Worm (Caenorhabditis elegans) whole organism, L3 larva: ENCODE data around the gene glb-32.

Experiments used
- aly-2 ChIP-seq: fragments of 150-350 bp; optimal IDR thresholded peaks from 2 replicates; lab custom pipeline; 2014; ENCODE audit warnings: missing biosample characterization, missing genetic modification characterization
- ama-1 ChIP-seq: fragments of 150-350 bp; optimal IDR thresholded peaks from 2 replicates; lab custom pipeline; 2018
- ceh-16 ChIP-seq: sonication (generic microtip); optimal IDR thresholded peaks from 2 replicates; lab custom pipeline; 2017; ENCODE audit warnings: missing biosample characterization, missing genetic modification characterization
- ceh-28 ChIP-seq: fragments of 150-350 bp; optimal IDR thresholded peaks from 2 replicates; lab custom pipeline; 2014; ENCODE audit warnings: missing biosample characterization, missing genetic modification reagents, missing genetic modification characterization
- ceh-82 ChIP-seq: fragments of 150-350 bp; optimal IDR thresholded peaks from 2 replicates; lab custom pipeline; 2014; ENCODE audit warnings: missing biosample characterization, missing genetic modification characterization
- ceh-9 ChIP-seq: sonication (generic microtip); optimal IDR thresholded peaks from 2 replicates; lab custom pipeline; 2018; ENCODE audit warnings: missing biosample characterization, missing genetic modification characterization
- daf-12 ChIP-seq: fragments of 150-350 bp; optimal IDR thresholded peaks from 2 replicates; lab custom pipeline; 2014; ENCODE audit warnings: missing biosample characterization, missing genetic modification reagents, missing genetic modification characterization
- egl-27 ChIP-seq: sonication (generic microtip); optimal IDR thresholded peaks from 4 replicates; lab custom pipeline; 2017; ENCODE audit warnings: missing biosample characterization, missing genetic modification reagents, missing genetic modification characterization
- elt-1 ChIP-seq: fragments of 150-350 bp; optimal IDR thresholded peaks from 2 replicates; lab custom pipeline; 2014; ENCODE audit warnings: missing biosample characterization, missing genetic modification characterization
- elt-2 ChIP-seq: sonication (generic microtip); optimal IDR thresholded peaks from 2 replicates; lab custom pipeline; 2016; ENCODE audit warnings: missing genetic modification reagents, mild to moderate bottlenecking, missing genetic modification characterization, missing compliant biosample characterization
- eor-1 ChIP-seq, 2 experiments: fragments of 150-350 bp; optimal IDR thresholded peaks; 2 replicates each; lab custom pipeline; 2014 to 2018; ENCODE audit warnings: missing biosample characterization in 2 of 2, missing genetic modification characterization in 2 of 2
- fkh-10 ChIP-seq: sonication (generic microtip); optimal IDR thresholded peaks from 2 replicates; lab custom pipeline; 2017; ENCODE audit warnings: missing biosample characterization, missing genetic modification reagents, missing genetic modification characterization
- hmg-11 ChIP-seq: sonication (generic microtip); optimal IDR thresholded peaks from 2 replicates; lab custom pipeline; 2016; ENCODE audit warnings: missing genetic modification characterization, missing compliant biosample characterization
- jun-1 ChIP-seq: fragments of 150-350 bp; optimal IDR thresholded peaks from 2 replicates; lab custom pipeline; 2014; ENCODE audit warnings: missing biosample characterization, missing genetic modification reagents, missing genetic modification characterization
- lin-15B ChIP-seq: fragments of 150-350 bp; optimal IDR thresholded peaks from 2 replicates; lab custom pipeline; 2014; ENCODE audit warnings: missing biosample characterization, missing genetic modification characterization
- lin-39 ChIP-seq: fragments of 150-350 bp; optimal IDR thresholded peaks from 2 replicates; lab custom pipeline; 2018; ENCODE audit warnings: missing biosample characterization, missing genetic modification reagents, missing genetic modification characterization
- lsy-12 ChIP-seq: sonication (generic microtip); optimal IDR thresholded peaks from 2 replicates; lab custom pipeline; 2016; ENCODE audit warnings: mild to moderate bottlenecking, missing genetic modification characterization, missing compliant biosample characterization
- mdl-1 ChIP-seq: fragments of 150-350 bp; optimal IDR thresholded peaks from 2 replicates; lab custom pipeline; 2014; ENCODE audit warnings: missing biosample characterization, missing genetic modification characterization
- mml-1 ChIP-seq: fragments of 150-350 bp; sonication (generic microtip); optimal IDR thresholded peaks from 3 replicates; lab custom pipeline; 2014; ENCODE audit warnings: missing biosample characterization, missing genetic modification characterization
- nfya-1 ChIP-seq: sonication (generic microtip); optimal IDR thresholded peaks from 2 replicates; lab custom pipeline; 2017; ENCODE audit warnings: missing genetic modification characterization, mild to moderate bottlenecking, missing compliant biosample characterization, antibody characterized with exemption, moderate library complexity; ENCODE audit not compliant: insufficient read depth
- nhr-11 ChIP-seq: fragments of 150-350 bp; optimal IDR thresholded peaks from 2 replicates; lab custom pipeline; 2014; ENCODE audit warnings: missing biosample characterization, missing genetic modification characterization
- nhr-23 ChIP-seq: fragments of 150-350 bp; optimal IDR thresholded peaks from 2 replicates; lab custom pipeline; 2014; ENCODE audit warnings: missing biosample characterization, missing genetic modification reagents, missing genetic modification characterization
- nhr-25 ChIP-seq: sonication (generic microtip); optimal IDR thresholded peaks from 2 replicates; lab custom pipeline; 2017; ENCODE audit warnings: missing biosample characterization, missing genetic modification characterization
- nhr-28 ChIP-seq: fragments of 150-350 bp; optimal IDR thresholded peaks from 2 replicates; lab custom pipeline; 2014; ENCODE audit warnings: missing biosample characterization, missing genetic modification characterization
- nhr-43 ChIP-seq: sonication (generic microtip); optimal IDR thresholded peaks from 2 replicates; lab custom pipeline; 2016; ENCODE audit warnings: mild to moderate bottlenecking, missing genetic modification characterization, missing compliant biosample characterization; ENCODE audit not compliant: poor library complexity, severe bottlenecking
- nhr-77 ChIP-seq: fragments of 150-350 bp; optimal IDR thresholded peaks from 2 replicates; lab custom pipeline; 2014; ENCODE audit warnings: missing biosample characterization, missing genetic modification characterization
- pha-4 ChIP-seq: fragments of 150-350 bp; optimal IDR thresholded peaks from 2 replicates; lab custom pipeline; 2014; ENCODE audit warnings: missing biosample characterization, missing genetic modification reagents, missing genetic modification characterization
- pqm-1 ChIP-seq: fragments of 150-350 bp; optimal IDR thresholded peaks from 2 replicates; lab custom pipeline; 2017; ENCODE audit warnings: missing biosample characterization, missing genetic modification characterization, inconsistent platforms
- sea-2 ChIP-seq: fragments of 150-350 bp; sonication (generic microtip); optimal IDR thresholded peaks from 4 replicates; lab custom pipeline; 2014; ENCODE audit warnings: missing biosample characterization, missing genetic modification reagents, missing genetic modification characterization
- skn-1 ChIP-seq: fragments of 150-350 bp; optimal IDR thresholded peaks from 2 replicates; lab custom pipeline; 2014; ENCODE audit warnings: missing biosample characterization, missing genetic modification characterization
- snpc-4 ChIP-seq: fragments of 150-350 bp; optimal IDR thresholded peaks from 2 replicates; lab custom pipeline; 2014; ENCODE audit warnings: missing biosample characterization, missing genetic modification characterization
- unc-39 ChIP-seq: sonication (generic microtip); optimal IDR thresholded peaks from 4 replicates; lab custom pipeline; 2017; ENCODE audit warnings: missing biosample characterization, missing genetic modification characterization
- ztf-4 ChIP-seq: fragments of 150-350 bp; optimal IDR thresholded peaks from 2 replicates; lab custom pipeline; 2014; ENCODE audit warnings: missing biosample characterization, missing genetic modification characterization

The glb-32 gene

ce11 chrV:5072082-5072481, 17.3 kb downstream of the glb-32 start, which contains the start of gene Y58A7A.2:
Gene Y58A7A.2 (minus strand): TSS chrV:5072182.
- TF ChIP-seq nhr-77 (tag; lab: Kevin White, UChicago) (no peak), unc-39 (tag; lab: Kevin White, UChicago) (no peak), nhr-23 (tag; lab: Kevin White, UChicago) (no peak), nfya-1 (tag; lab: Kevin White, UChicago) (no peak), sea-2 (GFP tag; lab: Kevin White, UChicago) (no peak), mml-1 (no peak), ceh-82 (no peak), nhr-28 (tag; lab: Kevin White, UChicago) (no peak), jun-1 (tag; lab: Kevin White, UChicago) (no peak), ceh-9 (no peak)
- TF ChIP-seq, all 47 proteins: peak for 0

ce11 chrV:5069440-5069839, 19.9 kb downstream of the glb-32 start, which contains the start of gene Y58A7A.1:
Gene Y58A7A.1 (minus strand): TSS chrV:5069540.
- no peak for TF ChIP-seq jun-1 (tag; lab: Kevin White, UChicago)
- no peak for TF ChIP-seq elt-1
- peak; percentile 5 for TF ChIP-seq nhr-25 (tag; lab: Kevin White, UChicago)
- TF ChIP-seq mml-1, result no peak
- TF ChIP-seq, all 47 proteins: peak for 1

ce11 chrV:5067390-5067789, 22.0 kb downstream of the glb-32 start:
- TF ChIP-seq pqm-1, result peak; percentile 61
- TF ChIP-seq daf-12 (tag; lab: Kevin White, UChicago), result no peak
- no peak for TF ChIP-seq aly-2 (tag; lab: Kevin White, UChicago)
- TF ChIP-seq jun-1 (tag; lab: Kevin White, UChicago), result peak; percentile 76
- peak; percentile 95 for TF ChIP-seq elt-2 (tag; lab: Kevin White, UChicago)
- TF ChIP-seq pha-4 (tag; lab: Kevin White, UChicago), result peak; percentile 37
- no peak for TF ChIP-seq ceh-28 (tag; lab: Kevin White, UChicago)
- TF ChIP-seq, all 47 proteins: peak for 4

ce11 chrV:5064761-5065421, 24.5 kb downstream of the glb-32 start, which contains the start of gene mlk-1:
Gene mlk-1 (minus strand): TSS chrV:5064811.
- TF ChIP-seq nhr-28 (tag; lab: Kevin White, UChicago) (no peak), skn-1 (no peak), nhr-43 (peak; percentile 36), ama-1 (peak; percentile 26), snpc-4 (tag; lab: Kevin White, UChicago) (peak; percentile 25), elt-2 (tag; lab: Kevin White, UChicago) (peak; percentile 54), nfya-1 (tag; lab: Kevin White, UChicago) (peak; percentile 76), jun-1 (tag; lab: Kevin White, UChicago) (peak; percentile 38), lin-39 (tag; lab: Kevin White, UChicago) (peak; percentile 68), nhr-25 (tag; lab: Kevin White, UChicago) (peak; percentile 39), nhr-23 (tag; lab: Kevin White, UChicago) (peak; percentile 48), ztf-4 (tag; lab: Kevin White, UChicago) (no peak), nhr-77 (tag; lab: Kevin White, UChicago) (no peak), lin-15B (tag; lab: Kevin White, UChicago) (peak; percentile 44), fkh-10 (GFP tag; lab: Kevin White, UChicago) (peak; percentile 89), hmg-11 (peak; percentile 89), pqm-1 (peak; percentile 16), mml-1 (no peak), lsy-12 (tag; lab: Kevin White, UChicago) (peak; percentile 5), mdl-1 (tag; lab: Kevin White, UChicago) (peak; percentile 30), egl-27 (tag; lab: Kevin White, UChicago) (peak; percentile 83), nhr-11 (tag; lab: Kevin White, UChicago) (peak; percentile 66), sea-2 (GFP tag; lab: Kevin White, UChicago) (no peak), eor-1 (tag; optimal IDR thresholded peaks at IDR 0.05; lab: Kevin White, UChicago) (no peak), ceh-16 (tag; lab: Kevin White, UChicago) (no peak), ceh-28 (tag; lab: Kevin White, UChicago) (peak; percentile 37), pha-4 (tag; lab: Kevin White, UChicago) (peak; percentile 69), ceh-82 (no peak), ceh-9 (no peak)
